Worm (Caenorhabditis elegans) whole organism, L1 larva: Measurements from ENCODE around the gene nduf-11.
A peak's percentile ranks its signal among the peaks of the same experiment; 100 is the strongest.

Experiments
- Y116A8C.19 ChIP-seq: sonication (generic microtip); optimal IDR thresholded peaks from 2 replicates; lab custom pipeline; 2016; ENCODE audit warnings: missing compliant biosample characterization, missing genetic modification characterization, borderline replicate concordance
- alr-1 ChIP-seq: fragments of 200-800 bp; sonication (Bioruptor generic); optimal IDR thresholded peaks from 2 replicates; lab custom pipeline; 2018; ENCODE audit warnings: borderline replicate concordance, mild to moderate bottlenecking, missing genetic modification characterization, missing compliant biosample characterization
- aly-2 ChIP-seq: fragments of 150-350 bp; optimal IDR thresholded peaks from 2 replicates; lab custom pipeline; 2014; ENCODE audit warnings: missing biosample characterization, missing genetic modification characterization
- ama-1 ChIP-seq: fragments of 150-350 bp; optimal IDR thresholded peaks from 2 replicates; lab custom pipeline; 2014
- blmp-1 ChIP-seq: fragments of 150-350 bp; optimal IDR thresholded peaks from 2 replicates; lab custom pipeline; 2014; ENCODE audit warnings: missing biosample characterization, missing genetic modification characterization
- ceh-82 ChIP-seq, 3 experiments: fragments of 150-350 bp in 1 of 3; sonication (generic microtip) in 2 of 3; optimal IDR thresholded peaks; 2 replicates each; lab custom pipeline; 2014 to 2017; ENCODE audit warnings: missing biosample characterization in 3 of 3, missing genetic modification characterization in 3 of 3
- ceh-88 ChIP-seq: fragments of 200-800 bp; sonication (Bioruptor generic); IDR thresholded peaks from 2 replicates; pipeline ENCODE4 v1.3.6; 2022; ENCODE audit warnings: missing genetic modification characterization, missing compliant biosample characterization
- ceh-90 ChIP-seq: sonication (generic microtip); optimal IDR thresholded peaks from 2 replicates; lab custom pipeline; 2016; ENCODE audit warnings: missing genetic modification characterization, missing compliant biosample characterization
- dpl-1 ChIP-seq, 3 experiments: fragments of 150-350 bp in 2 of 3; sonication (generic microtip) in 1 of 3; optimal IDR thresholded peaks; 2 replicates each; lab custom pipeline; 2014 to 2017; ENCODE audit warnings: missing biosample characterization in 3 of 3, missing genetic modification characterization in 3 of 3, missing genetic modification reagents in 3 of 3
- egl-27 ChIP-seq, 2 experiments: fragments of 150-350 bp in 1 of 2; sonication (generic microtip); optimal IDR thresholded peaks; 3 replicates each; lab custom pipeline; 2017 to 2018; ENCODE audit warnings: missing biosample characterization in 2 of 2, missing genetic modification characterization in 2 of 2, missing genetic modification reagents in 2 of 2
- ets-5 ChIP-seq: fragments of 200-800 bp; sonication (Bioruptor generic); IDR thresholded peaks from 2 replicates; pipeline ENCODE4 v1.3.6; 2022; ENCODE audit warnings: missing genetic modification characterization, missing compliant biosample characterization
- fkh-10 ChIP-seq: sonication (generic microtip); optimal IDR thresholded peaks from 2 replicates; lab custom pipeline; 2017; ENCODE audit warnings: missing biosample characterization, missing genetic modification reagents, missing genetic modification characterization
- fkh-8 ChIP-seq: sonication (generic microtip); optimal IDR thresholded peaks from 2 replicates; lab custom pipeline; 2016; ENCODE audit warnings: mild to moderate bottlenecking, missing genetic modification characterization, missing compliant biosample characterization
- hpl-2 ChIP-seq: fragments of 150-350 bp; optimal IDR thresholded peaks from 2 replicates; lab custom pipeline; 2014; ENCODE audit warnings: missing biosample characterization, missing genetic modification reagents, missing genetic modification characterization
- irx-1 ChIP-seq: sonication (generic microtip); optimal IDR thresholded peaks from 2 replicates; lab custom pipeline; 2016; ENCODE audit warnings: missing genetic modification characterization, missing compliant biosample characterization
- jun-1 ChIP-seq: fragments of 150-350 bp; optimal IDR thresholded peaks from 2 replicates; lab custom pipeline; 2014; ENCODE audit warnings: missing biosample characterization, missing genetic modification reagents, missing genetic modification characterization
- lin-14 ChIP-seq: fragments of 200-800 bp; sonication (Bioruptor generic); optimal IDR thresholded peaks from 2 replicates; lab custom pipeline; 2018; ENCODE audit warnings: mild to moderate bottlenecking, missing genetic modification characterization, moderate library complexity, missing compliant biosample characterization
- lin-39 ChIP-seq: fragments of 150-350 bp; optimal IDR thresholded peaks from 2 replicates; lab custom pipeline; 2014; ENCODE audit warnings: missing biosample characterization, missing genetic modification reagents, missing genetic modification characterization
- mab-9 ChIP-seq: fragments of 200-800 bp; sonication (Bioruptor generic); IDR thresholded peaks from 2 replicates; pipeline ENCODE4 v1.3.6; 2022; ENCODE audit warnings: missing genetic modification reagents, missing genetic modification characterization, missing compliant biosample characterization
- mdl-1 ChIP-seq, 2 experiments: fragments of 150-350 bp; optimal IDR thresholded peaks; 2 replicates each; lab custom pipeline; 2014 to 2017; ENCODE audit warnings: missing biosample characterization in 2 of 2, missing genetic modification characterization in 2 of 2, inconsistent platforms in 1 of 2
- mef-2 ChIP-seq: fragments of 150-350 bp; optimal IDR thresholded peaks from 2 replicates; lab custom pipeline; 2014; ENCODE audit warnings: missing biosample characterization, missing genetic modification characterization
- mep-1 ChIP-seq: fragments of 150-350 bp; optimal IDR thresholded peaks from 2 replicates; lab custom pipeline; 2014; ENCODE audit warnings: missing biosample characterization, missing genetic modification characterization
- nhr-11 ChIP-seq: fragments of 150-350 bp; optimal IDR thresholded peaks from 2 replicates; lab custom pipeline; 2014; ENCODE audit warnings: missing biosample characterization, missing genetic modification characterization
- nhr-19 ChIP-seq: fragments of 200-800 bp; sonication (Bioruptor generic); conservative IDR thresholded peaks from 2 replicates; pipeline ENCODE4 v1.3.6; 2022; ENCODE audit warnings: missing genetic modification characterization, missing compliant biosample characterization
- nhr-237 ChIP-seq: fragments of 150-350 bp; optimal IDR thresholded peaks from 2 replicates; lab custom pipeline; 2014; ENCODE audit warnings: missing biosample characterization, missing genetic modification characterization
- nhr-47 ChIP-seq: sonication (generic microtip); optimal IDR thresholded peaks from 2 replicates; lab custom pipeline; 2016; ENCODE audit warnings: mild to moderate bottlenecking, missing genetic modification characterization, moderate library complexity, missing compliant biosample characterization
- nhr-71 ChIP-seq: sonication (generic microtip); optimal IDR thresholded peaks from 2 replicates; lab custom pipeline; 2016; ENCODE audit warnings: mild to moderate bottlenecking, missing genetic modification characterization, moderate library complexity, missing compliant biosample characterization
- nhr-76 ChIP-seq: sonication (generic microtip); optimal IDR thresholded peaks from 2 replicates; lab custom pipeline; 2017; ENCODE audit warnings: missing biosample characterization, missing genetic modification characterization
- skn-1 ChIP-seq: fragments of 150-350 bp; optimal IDR thresholded peaks from 2 replicates; lab custom pipeline; 2014; ENCODE audit warnings: missing biosample characterization, missing genetic modification characterization
- snpc-4 ChIP-seq: fragments of 150-350 bp; optimal IDR thresholded peaks from 2 replicates; lab custom pipeline; 2014; ENCODE audit warnings: missing biosample characterization, missing genetic modification characterization
- sptf-1 ChIP-seq: fragments of 150-350 bp; optimal IDR thresholded peaks from 2 replicates; lab custom pipeline; 2014; ENCODE audit warnings: missing biosample characterization, missing genetic modification characterization
- sup-37 ChIP-seq: fragments of 200-800 bp; sonication (Bioruptor generic); optimal IDR thresholded peaks from 2 replicates; lab custom pipeline; 2018; ENCODE audit warnings: mild to moderate bottlenecking, missing genetic modification characterization, missing compliant biosample characterization
- tbx-2 ChIP-seq: sonication (generic microtip); optimal IDR thresholded peaks from 2 replicates; lab custom pipeline; 2016; ENCODE audit warnings: missing genetic modification characterization, missing compliant biosample characterization
- unc-30 ChIP-seq: sonication (generic microtip); optimal IDR thresholded peaks from 2 replicates; lab custom pipeline; 2017; ENCODE audit warnings: missing biosample characterization, missing genetic modification characterization
- unc-62 ChIP-seq: fragments of 150-350 bp; optimal IDR thresholded peaks from 2 replicates; lab custom pipeline; 2014; ENCODE audit warnings: missing biosample characterization, missing genetic modification reagents, missing genetic modification characterization
- unc-86 ChIP-seq: sonication (generic microtip); optimal IDR thresholded peaks from 2 replicates; lab custom pipeline; 2016; ENCODE audit warnings: missing genetic modification characterization, missing compliant biosample characterization
- vab-15 ChIP-seq: sonication (generic microtip); optimal IDR thresholded peaks from 2 replicates; lab custom pipeline; 2017; ENCODE audit warnings: missing genotype, mild to moderate bottlenecking, missing genetic modification characterization, missing compliant biosample characterization
- xbp-1 ChIP-seq: sonication (generic microtip); optimal IDR thresholded peaks from 2 replicates; lab custom pipeline; 2016; ENCODE audit warnings: missing genetic modification characterization, missing compliant biosample characterization
- zip-4 ChIP-seq: fragments of 200-800 bp; sonication (Bioruptor generic); optimal IDR thresholded peaks from 2 replicates; lab custom pipeline; 2018; ENCODE audit warnings: mild to moderate bottlenecking, missing genetic modification characterization, moderate library complexity, missing compliant biosample characterization
- ztf-4 ChIP-seq: fragments of 150-350 bp; optimal IDR thresholded peaks from 2 replicates; lab custom pipeline; 2014; ENCODE audit warnings: missing biosample characterization, missing genetic modification characterization

nduf-11 gene

ce11 chrII:11371981-11372380, 26.6 kb upstream of the nduf-11 start, which contains the start of gene C33B4.2:
Gene C33B4.2 (minus strand): TSS chrII:11372145.
- TF ChIP-seq blmp-1 (tag; lab: Kevin White, UChicago) (peak; percentile 6), nhr-76 (no peak)

ce11 chrII:11361751-11362150, 16.3 kb upstream of the nduf-11 start:
- no peak for TF ChIP-seq alr-1 (tag; lab: Kevin White, UChicago)
- no peak for TF ChIP-seq snpc-4 (tag; lab: Kevin White, UChicago)
- TF ChIP-seq lin-14 (GFP tag; lab: Kevin White, UChicago): peak; percentile 40
- TF ChIP-seq nhr-76: no peak
- no peak for TF ChIP-seq ceh-82 (tag; optimal IDR thresholded peaks at IDR 0.05; lab: Kevin White, UChicago)
- peak; percentile 96 for TF ChIP-seq fkh-10 (GFP tag; lab: Kevin White, UChicago)
- TF ChIP-seq irx-1 (tag; lab: Kevin White, UChicago): no peak
- TF ChIP-seq, all 84 proteins: peak for 2

- TF ChIP-seq lin-14 (GFP tag; lab: Kevin White, UChicago): peak; percentile 70
- peak; percentile 62 for TF ChIP-seq tbx-2
- no peak for TF ChIP-seq mab-9 (GFP tag; lab: Robert Waterston, UW)
- no peak for TF ChIP-seq unc-86
- no peak for TF ChIP-seq ztf-4 (tag; lab: Kevin White, UChicago)
- TF ChIP-seq nhr-47 (tag; lab: Kevin White, UChicago): peak; percentile 6
- peak; percentile 14 for TF ChIP-seq nhr-71
- no peak for TF ChIP-seq ets-5 (GFP tag; lab: Robert Waterston, UW)
- TF ChIP-seq, all 84 proteins: peak for 4
These were observed 8.1 kb upstream of the nduf-11 start for ce11 chrII:11353471-11353870.

ce11 chrII:11351599-11351998, 6.2 kb upstream of the nduf-11 start, which contains the start of gene clh-2:
Gene clh-2 (plus strand): TSS chrII:11351899.
- no peak for TF ChIP-seq unc-62 (GFP tag; lab: Kevin White, UChicago)
- TF ChIP-seq mab-9 (GFP tag; lab: Robert Waterston, UW): no peak
- TF ChIP-seq nhr-237 (tag; lab: Kevin White, UChicago): no peak
- no peak for TF ChIP-seq ceh-82 (tag; optimal IDR thresholded peaks at IDR 0.05; lab: Kevin White, UChicago)

- TF ChIP-seq vab-15 (tag; lab: Kevin White, UChicago): no peak
- TF ChIP-seq aly-2 (tag; lab: Kevin White, UChicago): no peak
- no peak for TF ChIP-seq nhr-11 (tag; lab: Kevin White, UChicago)
- TF ChIP-seq nhr-76: no peak
- TF ChIP-seq hpl-2 (GFP tag; lab: Kevin White, UChicago): no peak
- TF ChIP-seq sptf-1 (tag; lab: Kevin White, UChicago): no peak
- no peak for TF ChIP-seq sup-37 (GFP tag; lab: Kevin White, UChicago)
- TF ChIP-seq zip-4: no peak
- TF ChIP-seq unc-30: no peak
- TF ChIP-seq tbx-2: no peak
- TF ChIP-seq ceh-82 (tag; optimal IDR thresholded peaks at IDR 0.05; lab: Kevin White, UChicago): no peak
- TF ChIP-seq fkh-8 (tag; lab: Kevin White, UChicago): no peak
- no peak for TF ChIP-seq jun-1 (tag; lab: Kevin White, UChicago)
- no peak for TF ChIP-seq mdl-1 (tag; optimal IDR thresholded peaks at IDR 0.05; lab: Kevin White, UChicago)
- TF ChIP-seq nhr-19 (GFP tag; lab: Robert Waterston, UW): no peak
- TF ChIP-seq mef-2 (tag; lab: Kevin White, UChicago): no peak
These were observed 4.5 kb upstream of the nduf-11 start, which contains the start of gene dph-5 for ce11 chrII:11349892-11350291. Gene dph-5 (plus strand): TSS chrII:11350192.

ce11 chrII:11347878-11348556, 2.6 kb upstream of the nduf-11 start, which contains the start of the genes B0491.6 and pigm-1:
Gene B0491.6 (minus strand): TSS chrII:11348343.
Gene pigm-1 (plus strand): TSS chrII:11348445.
- TF ChIP-seq skn-1 (tag; lab: Kevin White, UChicago): peak; percentile 79
- peak; percentile 80 to 92 (median 87) for TF ChIP-seq dpl-1 (GFP tag; optimal IDR thresholded peaks at IDR 0.05; lab: Kevin White, UChicago)
- no peak for TF ChIP-seq lin-39 (tag; lab: Kevin White, UChicago)
- peak; percentile 6 for TF ChIP-seq ceh-90
- peak; percentile 49 for TF ChIP-seq tbx-2
- no peak for TF ChIP-seq ama-1 (lab: Kevin White, UChicago)
- peak; percentile 87 for TF ChIP-seq nhr-71
- TF ChIP-seq sup-37 (GFP tag; lab: Kevin White, UChicago): no peak
- TF ChIP-seq vab-15 (tag; lab: Kevin White, UChicago): no peak
- no peak for TF ChIP-seq ets-5 (GFP tag; lab: Robert Waterston, UW)
- TF ChIP-seq ceh-88 (GFP tag; lab: Robert Waterston, UW): no peak; the same call in 1 of the 2 replicates
- peak; percentile 30 for TF ChIP-seq xbp-1 (tag; lab: Kevin White, UChicago)
- no peak for TF ChIP-seq mab-9 (GFP tag; lab: Robert Waterston, UW)
- TF ChIP-seq jun-1 (tag; lab: Kevin White, UChicago): peak; percentile 14
- TF ChIP-seq mep-1 (tag; lab: Kevin White, UChicago): peak; percentile 37
- TF ChIP-seq snpc-4 (tag; lab: Kevin White, UChicago): peak; percentile 52
- TF ChIP-seq irx-1 (tag; lab: Kevin White, UChicago): peak; percentile 62
- TF ChIP-seq egl-27 (tag; optimal IDR thresholded peaks at IDR 0.05; lab: Kevin White, UChicago): no peak
- no peak for TF ChIP-seq Y116A8C.19 (tag; lab: Kevin White, UChicago)
- peak; percentile 34 for TF ChIP-seq nhr-19 (GFP tag; lab: Robert Waterston, UW)
